Fruit fly (Drosophila melanogaster): ENCODE results near the gene RpS5a.

Gene RpS5a

dm6 chrX:17176542-17176941 is 28.5 kb upstream of the RpS5a start (continued):
- TF ChIP-seq CG10147 (GFP tag; optimal IDR thresholded peaks at IDR 0.05) (no peak), psq (GFP tag; optimal IDR thresholded peaks at IDR 0.05) (no peak), Dip3 (GFP tag; optimal IDR thresholded peaks at IDR 0.05) (no peak), CG11093 (GFP tag; IDR thresholded peaks at IDR 0.05) (no peak), sima (GFP tag; optimal IDR thresholded peaks at IDR 0.05) (no peak), B-H1 (GFP tag; IDR thresholded peaks at IDR 0.05) (peak; percentile 30; the same call in 2 of the 3 replicates), prd (optimal IDR thresholded peaks at IDR 0.05) (no peak), prd (GFP tag; IDR thresholded peaks at IDR 0.05) (peak; percentile 52; the same call in 2 of the 3 replicates), gem (tag; optimal IDR thresholded peaks at IDR 0.05) (peak; percentile 70), CG6791 (GFP tag; IDR thresholded peaks at IDR 0.05; ENCODE audit: partially characterized antibody) (no peak), toy (GFP tag; IDR thresholded peaks at IDR 0.05) (no peak), Atf-2 (GFP tag; optimal IDR thresholded peaks at IDR 0.05) (no peak), gro (GFP tag; optimal IDR thresholded peaks at IDR 0.05) (peak; percentile 7), Oli (tag; optimal IDR thresholded peaks at IDR 0.05) (peak; percentile 45), CG7556 (GFP tag; optimal IDR thresholded peaks at IDR 0.05) (peak; percentile 46), ind (GFP tag; optimal IDR thresholded peaks at IDR 0.05) (peak; percentile 54), yki (optimal IDR thresholded peaks at IDR 0.05) (no peak), CG33557 (GFP tag; optimal IDR thresholded peaks at IDR 0.05) (no peak), CG15601 (tag; optimal IDR thresholded peaks at IDR 0.05) (no peak), bab2 (GFP tag; optimal IDR thresholded peaks at IDR 0.05) (peak; percentile 43), Jarid2 (GFP tag; optimal IDR thresholded peaks at IDR 0.05) (no peak), gfzf (GFP tag; optimal IDR thresholded peaks at IDR 0.05) (no peak), Asciz (GFP tag; optimal IDR thresholded peaks at IDR 0.05) (peak; percentile 47), CG11723 (GFP tag; optimal IDR thresholded peaks at IDR 0.05) (no peak), ken (GFP tag; IDR thresholded peaks at IDR 0.05) (no peak), CG11456 (GFP tag; IDR thresholded peaks at IDR 0.05) (0 out of 3 replicates have a peak, but pooled peaks have one; percentile 14), Ptx1 (GFP tag; IDR thresholded peaks at IDR 0.05) (peak; percentile 75), Opbp (GFP tag; IDR thresholded peaks at IDR 0.05; ENCODE audit: partially characterized antibody) (no peak), Rfx (GFP tag; IDR thresholded peaks at IDR 0.05) (peak; percentile 79), CG16813 (GFP tag; IDR thresholded peaks at IDR 0.05; ENCODE audit: partially characterized antibody) (no peak), otp (GFP tag; IDR thresholded peaks at IDR 0.05) (peak; percentile 32; the same call in 1 of the 3 replicates), vnd (GFP tag; IDR thresholded peaks at IDR 0.05; ENCODE audit: partially characterized antibody) (no peak), Max (GFP tag; optimal IDR thresholded peaks at IDR 0.05) (no peak), Gsc (GFP tag; IDR thresholded peaks at IDR 0.05) (no peak), CG10321 (GFP tag; IDR thresholded peaks at IDR 0.05) (no peak), cad (GFP tag; optimal IDR thresholded peaks at IDR 0.05) (no peak), CG3838 (GFP tag; optimal IDR thresholded peaks at IDR 0.05) (no peak), CG17385 (GFP tag; optimal IDR thresholded peaks at IDR 0.05) (peak; percentile 30), wdn (GFP tag; IDR thresholded peaks at IDR 0.05) (no peak), aop (GFP tag; IDR thresholded peaks at IDR 0.05) (no peak), Optix (GFP tag; IDR thresholded peaks at IDR 0.05) (no peak), inv (GFP tag; IDR thresholded peaks at IDR 0.05; ENCODE audit: partially characterized antibody) (no peak), CG2129 (GFP tag; IDR thresholded peaks at IDR 0.05; ENCODE audit: partially characterized antibody) (no peak), CG17802 (tag; optimal IDR thresholded peaks at IDR 0.05) (no peak), Side (GFP tag; optimal IDR thresholded peaks at IDR 0.05) (peak; percentile 37), CG17361 (GFP tag; IDR thresholded peaks at IDR 0.05) (0 out of 3 replicates have a peak, but pooled peaks have one; percentile 32), NC2β (GFP tag; optimal IDR thresholded peaks at IDR 0.05) (peak; percentile 0), pum (GFP tag; optimal IDR thresholded peaks at IDR 0.05) (peak; percentile 46), Bteb2 (GFP tag; optimal IDR thresholded peaks at IDR 0.05) (peak; percentile 4), CG3847 (GFP tag; IDR thresholded peaks at IDR 0.05) (peak; percentile 44; the same call in 1 of the 2 replicates), cg (GFP tag; optimal IDR thresholded peaks at IDR 0.05) (no peak), CG1602 (GFP tag; optimal IDR thresholded peaks at IDR 0.05) (no peak)

Data from whole organism, embryonic.